Worm (Caenorhabditis elegans) whole organism, late embryonic: ENCODE data around the gene ZK688.12.

Experiments
- C08G9.2 ChIP-seq: sonication (generic microtip); optimal IDR thresholded peaks from 2 replicates; lab custom pipeline; 2016; ENCODE audit warnings: mild to moderate bottlenecking, missing genetic modification characterization, moderate library complexity, missing compliant biosample characterization
- F13H6.1 ChIP-seq: sonication (generic microtip); optimal IDR thresholded peaks from 2 replicates; lab custom pipeline; 2016; ENCODE audit warnings: missing genetic modification characterization, missing compliant biosample characterization
- K02D7.2 ChIP-seq: sonication (generic microtip); optimal IDR thresholded peaks from 2 replicates; lab custom pipeline; 2017; ENCODE audit warnings: mild to moderate bottlenecking, missing genetic modification characterization, missing compliant biosample characterization
- K09A11.1 ChIP-seq: sonication (generic microtip); optimal IDR thresholded peaks from 2 replicates; lab custom pipeline; 2017; ENCODE audit warnings: antibody characterized with exemption, mild to moderate bottlenecking, missing genetic modification characterization, missing compliant biosample characterization; ENCODE audit not compliant: insufficient read depth
- T23F11.4 ChIP-seq: fragments of 200-800 bp; sonication (Bioruptor generic); optimal IDR thresholded peaks from 2 replicates; lab custom pipeline; 2018; ENCODE audit warnings: mild to moderate bottlenecking, missing genetic modification characterization, missing compliant biosample characterization
- Y22D7AL.16 ChIP-seq: sonication (generic microtip); optimal IDR thresholded peaks from 2 replicates; lab custom pipeline; 2016; ENCODE audit warnings: missing genetic modification characterization, missing compliant biosample characterization
- ceh-14 ChIP-seq: sonication (generic microtip); optimal IDR thresholded peaks from 2 replicates; lab custom pipeline; 2016; ENCODE audit warnings: missing genotype, missing genetic modification characterization, missing compliant biosample characterization
- ceh-18 ChIP-seq: sonication (generic microtip); optimal IDR thresholded peaks from 2 replicates; lab custom pipeline; 2016; ENCODE audit warnings: missing genetic modification characterization, missing compliant biosample characterization
- ceh-2 ChIP-seq: sonication (generic microtip); optimal IDR thresholded peaks from 2 replicates; lab custom pipeline; 2016; ENCODE audit warnings: missing genotype, missing genetic modification characterization, missing compliant biosample characterization
- ceh-24 ChIP-seq: sonication (generic microtip); optimal IDR thresholded peaks from 2 replicates; lab custom pipeline; 2016; ENCODE audit warnings: mild to moderate bottlenecking, missing genetic modification characterization, missing compliant biosample characterization
- ceh-30 ChIP-seq: fragments of 150-350 bp; optimal IDR thresholded peaks from 2 replicates; lab custom pipeline; 2014; ENCODE audit warnings: missing biosample characterization, missing genetic modification characterization
- ceh-31 ChIP-seq: sonication (generic microtip); optimal IDR thresholded peaks from 2 replicates; lab custom pipeline; 2016; ENCODE audit warnings: missing genetic modification characterization, missing compliant biosample characterization
- ceh-34 ChIP-seq: sonication (generic microtip); optimal IDR thresholded peaks from 2 replicates; lab custom pipeline; 2016; ENCODE audit warnings: mild to moderate bottlenecking, missing genetic modification characterization, missing compliant biosample characterization
- ceh-6 ChIP-seq: fragments of 200-800 bp; sonication (Bioruptor generic); optimal IDR thresholded peaks from 2 replicates; lab custom pipeline; 2018; ENCODE audit warnings: mild to moderate bottlenecking, missing genetic modification characterization, missing compliant biosample characterization
- che-1 ChIP-seq: sonication (generic microtip); optimal IDR thresholded peaks from 2 replicates; lab custom pipeline; 2016; ENCODE audit warnings: mild to moderate bottlenecking, missing genetic modification characterization, missing compliant biosample characterization
- dve-1 ChIP-seq: sonication (generic microtip); optimal IDR thresholded peaks from 2 replicates; lab custom pipeline; 2017; ENCODE audit warnings: antibody characterized with exemption, mild to moderate bottlenecking, missing genetic modification characterization, missing compliant biosample characterization
- elt-4 ChIP-seq: sonication (generic microtip); optimal IDR thresholded peaks from 2 replicates; lab custom pipeline; 2016; ENCODE audit warnings: missing genetic modification characterization, missing compliant biosample characterization
- eyg-1 ChIP-seq: sonication (generic microtip); optimal IDR thresholded peaks from 2 replicates; lab custom pipeline; 2016; ENCODE audit warnings: missing genotype, missing genetic modification characterization, missing compliant biosample characterization
- fax-1 ChIP-seq: sonication (generic microtip); optimal IDR thresholded peaks from 2 replicates; lab custom pipeline; 2016; ENCODE audit warnings: missing genotype, missing genetic modification characterization, missing compliant biosample characterization
- fkh-10 ChIP-seq: fragments of 150-350 bp; optimal IDR thresholded peaks from 2 replicates; lab custom pipeline; 2014; ENCODE audit warnings: missing biosample characterization, missing genetic modification reagents, missing genetic modification characterization
- fkh-6 ChIP-seq: sonication (generic microtip); optimal IDR thresholded peaks from 2 replicates; lab custom pipeline; 2016; ENCODE audit warnings: missing genetic modification characterization, missing compliant biosample characterization
- gmeb-2 ChIP-seq: sonication (generic microtip); optimal IDR thresholded peaks from 2 replicates; lab custom pipeline; 2016; ENCODE audit warnings: missing genetic modification characterization, inconsistent platforms, missing compliant biosample characterization
- hlh-13 ChIP-seq: fragments of 200-800 bp; sonication (Bioruptor generic); optimal IDR thresholded peaks from 2 replicates; lab custom pipeline; 2018; ENCODE audit warnings: mild to moderate bottlenecking, missing genetic modification characterization, missing compliant biosample characterization
- hlh-15 ChIP-seq: sonication (generic microtip); optimal IDR thresholded peaks from 2 replicates; lab custom pipeline; 2016; ENCODE audit warnings: missing genetic modification characterization, missing compliant biosample characterization
- hlh-30 ChIP-seq: sonication (generic microtip); optimal IDR thresholded peaks from 2 replicates; lab custom pipeline; 2017; ENCODE audit warnings: antibody characterized with exemption, missing genetic modification characterization, missing compliant biosample characterization; ENCODE audit not compliant: insufficient read depth
- hlh-6 ChIP-seq: sonication (generic microtip); optimal IDR thresholded peaks from 2 replicates; lab custom pipeline; 2016; ENCODE audit warnings: missing genotype, missing genetic modification characterization, missing compliant biosample characterization
- lim-6 ChIP-seq: sonication (generic microtip); optimal IDR thresholded peaks from 2 replicates; lab custom pipeline; 2016; ENCODE audit warnings: missing genetic modification characterization, missing compliant biosample characterization
- madf-2 ChIP-seq: sonication (generic microtip); optimal IDR thresholded peaks from 2 replicates; lab custom pipeline; 2017; ENCODE audit warnings: missing genetic modification characterization, missing compliant biosample characterization
- mec-3 ChIP-seq: sonication (generic microtip); optimal IDR thresholded peaks from 2 replicates; lab custom pipeline; 2016; ENCODE audit warnings: borderline replicate concordance, missing genetic modification characterization, missing compliant biosample characterization
- nfya-1 ChIP-seq: sonication (generic microtip); optimal IDR thresholded peaks from 2 replicates; lab custom pipeline; 2017; ENCODE audit warnings: missing genetic modification characterization, mild to moderate bottlenecking, missing compliant biosample characterization, antibody characterized with exemption, moderate library complexity
- nhr-11 ChIP-seq: fragments of 150-350 bp; optimal IDR thresholded peaks from 2 replicates; lab custom pipeline; 2014; ENCODE audit warnings: missing biosample characterization, missing genetic modification characterization
- nhr-232 ChIP-seq: sonication (generic microtip); optimal IDR thresholded peaks from 2 replicates; lab custom pipeline; 2016; ENCODE audit warnings: missing genetic modification characterization, missing compliant biosample characterization
- npax-4 ChIP-seq: sonication (generic microtip); optimal IDR thresholded peaks from 2 replicates; lab custom pipeline; 2016; ENCODE audit warnings: missing genetic modification characterization, missing compliant biosample characterization
- odd-2 ChIP-seq: sonication (generic microtip); optimal IDR thresholded peaks from 2 replicates; lab custom pipeline; 2017; ENCODE audit warnings: antibody characterized with exemption, mild to moderate bottlenecking, missing genetic modification characterization, missing compliant biosample characterization
- pat-9 ChIP-seq: fragments of 200-800 bp; sonication (Bioruptor generic); optimal IDR thresholded peaks from 2 replicates; lab custom pipeline; 2018; ENCODE audit warnings: mild to moderate bottlenecking, missing genetic modification characterization, moderate library complexity, missing compliant biosample characterization
- pax-1 ChIP-seq: fragments of 150-350 bp; optimal IDR thresholded peaks from 2 replicates; lab custom pipeline; 2014; ENCODE audit warnings: missing biosample characterization, missing genetic modification characterization
- pha-2 ChIP-seq: sonication (generic microtip); optimal IDR thresholded peaks from 2 replicates; lab custom pipeline; 2017; ENCODE audit warnings: mild to moderate bottlenecking, missing genetic modification characterization, missing compliant biosample characterization
- pha-4 ChIP-seq: fragments of 150-350 bp; optimal IDR thresholded peaks from 2 replicates; lab custom pipeline; 2018; ENCODE audit warnings: missing biosample characterization, missing genetic modification reagents, missing genetic modification characterization
- pqm-1 ChIP-seq: sonication (generic microtip); optimal IDR thresholded peaks from 2 replicates; lab custom pipeline; 2016; ENCODE audit warnings: missing genetic modification characterization, missing compliant biosample characterization
- ref-2 ChIP-seq: sonication (generic microtip); optimal IDR thresholded peaks from 2 replicates; lab custom pipeline; 2016; ENCODE audit warnings: missing genetic modification characterization, missing compliant biosample characterization
- sdc-2 ChIP-seq: sonication (generic microtip); optimal IDR thresholded peaks from 2 replicates; lab custom pipeline; 2016; ENCODE audit warnings: missing genotype, missing genetic modification characterization, missing compliant biosample characterization
- tbx-2 ChIP-seq: sonication (generic microtip); optimal IDR thresholded peaks from 2 replicates; lab custom pipeline; 2016; ENCODE audit warnings: missing genetic modification characterization, missing compliant biosample characterization
- unc-3 ChIP-seq, 2 experiments: fragments of 200-800 bp in 1 of 2; sonication (Bioruptor generic) in 1 of 2; sonication (generic microtip) in 1 of 2; conservative IDR thresholded peaks in 1 of 2; optimal IDR thresholded peaks in 1 of 2; 2 replicates each; pipeline versions ENCODE4 v1.3.6 to Lab custom; 2016 to 2022; ENCODE audit warnings: missing compliant biosample characterization in 2 of 2, missing genetic modification characterization in 2 of 2, missing genetic modification reagents in 1 of 2
- unc-42 ChIP-seq: sonication (generic microtip); optimal IDR thresholded peaks from 2 replicates; lab custom pipeline; 2016; ENCODE audit warnings: missing genotype, missing genetic modification characterization, missing compliant biosample characterization
- zip-5 ChIP-seq: sonication (generic microtip); optimal IDR thresholded peaks from 2 replicates; lab custom pipeline; 2016; ENCODE audit warnings: missing genetic modification characterization, missing compliant biosample characterization
- ztf-16 ChIP-seq: sonication (generic microtip); optimal IDR thresholded peaks from 2 replicates; lab custom pipeline; 2017; ENCODE audit warnings: missing genetic modification characterization, missing compliant biosample characterization

Gene ZK688.12

ce11 chrIII:7894724-7895123 is 18.7 kb downstream of the ZK688.12 start, which contains the start of gene ZK688.4:
ZK688.4 (plus strand) TSS chrIII:7895024.
- TF ChIP-seq pax-1 (tag; lab: Kevin White, UChicago) = no peak
- no peak for TF ChIP-seq tbx-2
- TF ChIP-seq nfya-1 = no peak
- TF ChIP-seq ceh-18 (tag; lab: Kevin White, UChicago) = no peak
- TF ChIP-seq F13H6.1 (tag; lab: Kevin White, UChicago) = no peak
- no peak for TF ChIP-seq gmeb-2
- TF ChIP-seq che-1 = no peak
- TF ChIP-seq fkh-10 = no peak
- no peak for TF ChIP-seq ref-2 (tag; lab: Kevin White, UChicago)
- no peak for TF ChIP-seq K02D7.2 (tag; lab: Kevin White, UChicago)
- TF ChIP-seq madf-2 (tag; lab: Kevin White, UChicago) = no peak

ce11 chrIII:7893224-7893623 is 20.2 kb downstream of the ZK688.12 start:
- no peak for TF ChIP-seq gmeb-2
- no peak for TF ChIP-seq Y22D7AL.16
- TF ChIP-seq ceh-24 (tag; lab: Kevin White, UChicago) = no peak
- TF ChIP-seq pqm-1 (tag; lab: Kevin White, UChicago) = no peak
- TF ChIP-seq fax-1 (tag; lab: Kevin White, UChicago) = no peak
- no peak for TF ChIP-seq zip-5 (tag; lab: Kevin White, UChicago)
- no peak for TF ChIP-seq pat-9
- TF ChIP-seq fkh-6 = no peak
- no peak for TF ChIP-seq ceh-14 (tag; lab: Kevin White, UChicago)
- no peak for TF ChIP-seq tbx-2
- no peak for TF ChIP-seq K09A11.1 (tag; lab: Kevin White, UChicago)
- TF ChIP-seq, all 69 proteins: peak for 0

DNA sequence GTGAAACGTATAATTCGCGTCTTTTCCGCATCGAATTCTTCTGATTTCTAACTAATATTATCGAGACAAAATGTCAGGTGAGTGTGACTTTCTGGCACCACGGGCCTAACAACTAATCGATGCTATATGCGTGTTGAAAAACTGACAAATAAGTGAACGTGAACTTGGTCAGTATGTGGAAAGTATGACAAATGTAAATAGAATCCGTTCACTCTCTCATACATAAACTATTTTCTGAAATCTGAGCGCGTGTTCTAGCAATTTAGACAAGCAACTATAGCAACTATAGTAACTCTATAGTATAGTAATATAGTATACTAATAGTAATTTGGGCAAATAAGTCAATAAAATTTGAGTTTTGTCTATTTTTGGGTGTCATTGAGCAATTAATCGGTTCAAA is 21.1 kb downstream of the ZK688.12 start:
- no peak for TF ChIP-seq C08G9.2 (tag; lab: Kevin White, UChicago)
- TF ChIP-seq ceh-31 (tag; lab: Kevin White, UChicago) = no peak
- TF ChIP-seq sdc-2 (tag; lab: Kevin White, UChicago) = no peak
- no peak for TF ChIP-seq eyg-1 (tag; lab: Kevin White, UChicago)
- TF ChIP-seq, all 69 proteins: peak for 0

DNA sequence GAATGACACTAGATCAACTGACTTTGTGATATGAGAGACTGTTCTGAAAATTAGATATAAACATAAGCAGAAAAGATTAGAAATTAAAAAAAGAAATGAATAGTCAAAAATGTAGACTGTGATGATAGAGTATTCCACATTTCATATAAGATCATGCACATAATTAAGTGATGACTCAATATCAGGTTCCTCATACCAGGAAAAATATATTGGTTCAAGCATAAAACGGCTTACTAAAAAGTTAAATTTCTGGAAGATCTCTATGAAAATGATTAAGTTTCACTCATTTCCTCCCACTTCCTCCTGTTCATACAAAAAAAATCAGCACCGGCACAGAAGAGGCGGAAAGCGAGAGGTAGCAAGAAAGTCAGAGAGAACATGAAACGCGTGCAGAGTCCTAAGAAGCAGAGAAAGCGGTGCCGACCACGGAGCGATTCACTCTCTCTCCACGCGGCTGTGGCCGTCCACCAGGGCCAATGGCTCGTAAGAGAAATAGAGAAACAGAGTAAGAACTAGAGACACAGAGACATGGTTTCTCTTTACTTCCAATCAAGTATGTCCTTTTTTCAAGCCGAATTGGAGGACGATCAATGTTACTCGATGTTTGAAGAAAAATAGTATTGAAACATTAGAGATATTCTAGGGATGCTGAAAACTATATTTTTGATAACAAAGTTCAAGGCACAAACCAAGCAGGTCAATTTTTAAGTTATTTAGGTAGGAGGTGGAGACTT is 21.6 kb downstream of the ZK688.12 start, which contains the start of the genes ZK688.5 and fahd-1:
TSS of gene ZK688.5 (minus strand) at position 51 of the 734 bp plus-strand sequence.
TSS of gene fahd-1 (plus strand) at position 684 of the 734 bp plus-strand sequence.
- no peak for TF ChIP-seq unc-42
- no peak for TF ChIP-seq nhr-232 (tag; lab: Kevin White, UChicago)
- TF ChIP-seq F13H6.1 (tag; lab: Kevin White, UChicago) = peak; percentile 19
- TF ChIP-seq nhr-11 (tag; lab: Kevin White, UChicago) = no peak
- no peak for TF ChIP-seq fkh-6
- no peak for TF ChIP-seq ztf-16 (tag; lab: Kevin White, UChicago)
- no peak for TF ChIP-seq npax-4
- TF ChIP-seq hlh-30 (tag; lab: Kevin White, UChicago) = peak; percentile 61
- no peak for TF ChIP-seq pha-4 (tag; lab: Kevin White, UChicago)
- no peak for TF ChIP-seq unc-3 (GFP tag; conservative IDR thresholded peaks at IDR 0.05; lab: Robert Waterston, UW)
- TF ChIP-seq unc-3 (tag; optimal IDR thresholded peaks at IDR 0.05; lab: Kevin White, UChicago) = no peak
- TF ChIP-seq ceh-30 = no peak
- TF ChIP-seq zip-5 (tag; lab: Kevin White, UChicago) = no peak
- TF ChIP-seq T23F11.4 (GFP tag; lab: Kevin White, UChicago) = no peak
- no peak for TF ChIP-seq odd-2 (tag; lab: Kevin White, UChicago)
- no peak for TF ChIP-seq pha-2 (tag; lab: Kevin White, UChicago)
- TF ChIP-seq lim-6 (tag; lab: Kevin White, UChicago) = no peak
- TF ChIP-seq ceh-6 = no peak
- no peak for TF ChIP-seq hlh-15 (tag; lab: Kevin White, UChicago)
- peak; percentile 31 for TF ChIP-seq ceh-2 (tag; lab: Kevin White, UChicago)
- no peak for TF ChIP-seq dve-1 (tag; lab: Kevin White, UChicago)
- no peak for TF ChIP-seq hlh-6 (tag; lab: Kevin White, UChicago)
- TF ChIP-seq ceh-34 (tag; lab: Kevin White, UChicago) = peak; percentile 80
- TF ChIP-seq ceh-31 (tag; lab: Kevin White, UChicago) = peak; percentile 78
- no peak for TF ChIP-seq hlh-13 (GFP tag; lab: Kevin White, UChicago)
- TF ChIP-seq mec-3 (tag; lab: Kevin White, UChicago) = no peak
- TF ChIP-seq tbx-2 = peak; percentile 63
- no peak for TF ChIP-seq gmeb-2
- TF ChIP-seq elt-4 = no peak
- peak; percentile 57 for TF ChIP-seq ref-2 (tag; lab: Kevin White, UChicago)
